Worm (Caenorhabditis elegans) whole organism, L4 larva: Measurements from ENCODE around the gene srab-10.
"Not testable (repeated sequence)": the region's sequence is repeated elsewhere in the genome, so short reads cannot be mapped to it uniquely, and the experiment has no call there.

Source experiments
- F44E2.7 ChIP-seq: fragments of 200-800 bp; sonication (Bioruptor generic); IDR thresholded peaks from 2 replicates; pipeline ENCODE4 v2.1.2; 2022; ENCODE audit warnings: missing genetic modification characterization, missing compliant biosample characterization
- ZK337.2 ChIP-seq: fragments of 200-800 bp; sonication (Bioruptor generic); IDR thresholded peaks from 2 replicates; pipeline ENCODE4 v1.3.6; 2022; ENCODE audit warnings: missing genetic modification reagents, missing genetic modification characterization, missing compliant biosample characterization
- ama-1 ChIP-seq: fragments of 150-350 bp; optimal IDR thresholded peaks from 2 replicates; lab custom pipeline; 2014; ENCODE audit warnings: inconsistent platforms, mixed read lengths
- attf-4 ChIP-seq: sonication (generic microtip); optimal IDR thresholded peaks from 3 replicates; lab custom pipeline; 2017; ENCODE audit warnings: missing biosample characterization, missing genetic modification characterization
- ces-1 ChIP-seq: fragments of 150-350 bp; sonication (generic microtip); optimal IDR thresholded peaks from 4 replicates; lab custom pipeline; 2014; ENCODE audit warnings: missing biosample characterization, missing genetic modification reagents, missing genetic modification characterization
- ctbp-1 ChIP-seq: fragments of 200-800 bp; sonication (Bioruptor generic); IDR thresholded peaks from 2 replicates; pipeline ENCODE4 v1.3.6; 2022; ENCODE audit warnings: missing genetic modification reagents, missing genetic modification characterization, missing compliant biosample characterization
- daf-12 ChIP-seq: fragments of 150-350 bp; optimal IDR thresholded peaks from 2 replicates; lab custom pipeline; 2014; ENCODE audit warnings: missing biosample characterization, missing genetic modification reagents, missing genetic modification characterization
- dmd-6 ChIP-seq: fragments of 200-800 bp; sonication (Bioruptor generic); IDR thresholded peaks from 2 replicates; pipeline ENCODE4 v1.3.6; 2022; ENCODE audit warnings: missing genetic modification reagents, missing genetic modification characterization, missing compliant biosample characterization
- dmd-9 ChIP-seq: fragments of 200-800 bp; sonication (Bioruptor generic); IDR thresholded peaks from 2 replicates; pipeline ENCODE4 v1.3.6; 2022; ENCODE audit warnings: missing genetic modification reagents, missing genetic modification characterization, missing compliant biosample characterization
- dve-1 ChIP-seq: sonication (generic microtip); optimal IDR thresholded peaks from 2 replicates; lab custom pipeline; 2017; ENCODE audit warnings: antibody characterized with exemption, mild to moderate bottlenecking, missing genetic modification characterization, missing compliant biosample characterization; ENCODE audit not compliant: insufficient read depth
- fos-1 ChIP-seq: fragments of 150-350 bp; optimal IDR thresholded peaks from 2 replicates; lab custom pipeline; 2014; ENCODE audit warnings: missing biosample characterization, missing genetic modification characterization
- hif-1 ChIP-seq, 2 experiments: sonication (generic microtip); optimal IDR thresholded peaks; 2 replicates each; lab custom pipeline; 2016 to 2017; ENCODE audit warnings: missing compliant biosample characterization in 2 of 2, missing genetic modification characterization in 2 of 2, missing genetic modification reagents in 2 of 2, missing genotype in 2 of 2, mild to moderate bottlenecking in 1 of 2
- hlh-11 ChIP-seq: fragments of 200-800 bp; sonication (Bioruptor generic); optimal IDR thresholded peaks from 2 replicates; lab custom pipeline; 2018; ENCODE audit warnings: mild to moderate bottlenecking, missing genetic modification characterization, missing compliant biosample characterization
- lim-7 ChIP-seq: fragments of 200-800 bp; sonication (Bioruptor generic); IDR thresholded peaks from 2 replicates; pipeline ENCODE4 v1.3.6; 2022; ENCODE audit warnings: missing genetic modification characterization, missing compliant biosample characterization
- lin-1 ChIP-seq: fragments of 200-800 bp; sonication (Bioruptor generic); IDR thresholded peaks from 2 replicates; pipeline ENCODE4 v1.3.6; 2022; ENCODE audit warnings: missing genetic modification reagents, missing genetic modification characterization, missing compliant biosample characterization
- madf-5 ChIP-seq, 2 experiments: fragments of 200-800 bp; sonication (Bioruptor generic); IDR thresholded peaks; 2 replicates each; pipeline ENCODE4 v1.3.6; 2022; ENCODE audit warnings: missing compliant biosample characterization in 2 of 2, missing genetic modification characterization in 2 of 2
- mep-1 ChIP-seq: fragments of 150-350 bp; sonication (generic microtip); optimal IDR thresholded peaks from 3 replicates; lab custom pipeline; 2014; ENCODE audit warnings: missing biosample characterization, missing genetic modification characterization
- mxl-2 ChIP-seq: fragments of 200-800 bp; sonication (Bioruptor generic); conservative IDR thresholded peaks from 2 replicates; pipeline ENCODE4 v1.3.6; 2022; ENCODE audit warnings: missing genetic modification reagents, missing genetic modification characterization, missing compliant biosample characterization
- nhr-10 ChIP-seq: fragments of 150-350 bp; optimal IDR thresholded peaks from 2 replicates; lab custom pipeline; 2014; ENCODE audit warnings: missing biosample characterization, missing genetic modification characterization
- nhr-11 ChIP-seq: fragments of 150-350 bp; optimal IDR thresholded peaks from 2 replicates; lab custom pipeline; 2014; ENCODE audit warnings: missing biosample characterization, missing genetic modification characterization
- nhr-111 ChIP-seq: fragments of 200-800 bp; sonication (Bioruptor generic); optimal IDR thresholded peaks from 2 replicates; lab custom pipeline; 2018; ENCODE audit warnings: mild to moderate bottlenecking, missing genetic modification characterization, missing compliant biosample characterization
- nhr-237 ChIP-seq: sonication (generic microtip); optimal IDR thresholded peaks from 2 replicates; lab custom pipeline; 2017; ENCODE audit warnings: missing biosample characterization, missing genetic modification characterization
- nhr-25 ChIP-seq: sonication (generic microtip); optimal IDR thresholded peaks from 2 replicates; lab custom pipeline; 2017; ENCODE audit warnings: missing genetic modification characterization, mild to moderate bottlenecking, missing compliant biosample characterization, antibody characterized with exemption, moderate library complexity, borderline replicate concordance; ENCODE audit not compliant: insufficient read depth
- nhr-42 ChIP-seq: fragments of 200-800 bp; sonication (Bioruptor generic); IDR thresholded peaks from 2 replicates; pipeline ENCODE4 v1.3.6; 2022; ENCODE audit warnings: missing genetic modification characterization, missing compliant biosample characterization
- nhr-48 ChIP-seq: sonication (generic microtip); optimal IDR thresholded peaks from 2 replicates; lab custom pipeline; 2016; ENCODE audit warnings: mild to moderate bottlenecking, missing genetic modification characterization, missing compliant biosample characterization
- nhr-76 ChIP-seq: fragments of 150-350 bp; optimal IDR thresholded peaks from 2 replicates; lab custom pipeline; 2014; ENCODE audit warnings: missing biosample characterization, missing genetic modification characterization
- pha-4 ChIP-seq, 2 experiments: fragments of 150-350 bp in 1 of 2; fragments of 200-800 bp in 1 of 2; sonication (Bioruptor generic) in 1 of 2; IDR thresholded peaks in 1 of 2; optimal IDR thresholded peaks in 1 of 2; 2 replicates each; pipeline versions ENCODE4 v1.3.6 to Lab custom; 2014 to 2022; ENCODE audit warnings: missing genetic modification characterization in 2 of 2, missing genetic modification reagents in 2 of 2, missing biosample characterization in 1 of 2, missing compliant biosample characterization in 1 of 2
- set-16 ChIP-seq: fragments of 200-800 bp; sonication (Bioruptor generic); IDR thresholded peaks from 2 replicates; pipeline ENCODE4 v1.3.6; 2022; ENCODE audit warnings: missing genetic modification reagents, missing genetic modification characterization, missing compliant biosample characterization
- skn-1 ChIP-seq: fragments of 150-350 bp; optimal IDR thresholded peaks from 2 replicates; lab custom pipeline; 2014; ENCODE audit warnings: missing biosample characterization, missing genetic modification characterization
- snpc-4 ChIP-seq: fragments of 150-350 bp; optimal IDR thresholded peaks from 2 replicates; lab custom pipeline; 2014; ENCODE audit warnings: missing biosample characterization, missing genetic modification characterization
- spr-1 ChIP-seq: sonication (generic microtip); optimal IDR thresholded peaks from 2 replicates; lab custom pipeline; 2016; ENCODE audit warnings: mild to moderate bottlenecking, missing genetic modification characterization, missing compliant biosample characterization
- spr-3 ChIP-seq: fragments of 200-800 bp; sonication (Bioruptor generic); optimal IDR thresholded peaks from 2 replicates; lab custom pipeline; 2018; ENCODE audit warnings: mild to moderate bottlenecking, missing genetic modification characterization, missing compliant biosample characterization
- unc-62 ChIP-seq, 3 experiments: fragments of 150-350 bp in 1 of 3; sonication (generic microtip); optimal IDR thresholded peaks in 2 of 3; peaks in 1 of 3; 1 replicate in 1 of 3; 2 replicates in 2 of 3; lab custom pipeline; 2014 to 2017; ENCODE audit warnings: missing biosample characterization in 3 of 3, missing genetic modification characterization in 3 of 3, missing genetic modification reagents in 3 of 3, missing genotype in 1 of 3
- vab-7 ChIP-seq: fragments of 200-800 bp; sonication (Bioruptor generic); IDR thresholded peaks from 2 replicates; pipeline ENCODE4 v1.3.6; 2022; ENCODE audit warnings: missing genetic modification reagents, missing genetic modification characterization, missing compliant biosample characterization
- zfp-3 ChIP-seq: fragments of 200-800 bp; sonication (Bioruptor generic); conservative IDR thresholded peaks from 2 replicates; pipeline ENCODE4 v1.3.6; 2022; ENCODE audit warnings: missing genetic modification reagents, missing genetic modification characterization, missing compliant biosample characterization

srab-10 gene

ce11 chrV:3105810-3106209 is 38.6 kb downstream of the srab-10 start, which contains the start of gene str-69:
Gene str-69, minus strand, starts transcription at chrV:3105910.
- TF ChIP-seq pha-4 (GFP tag; IDR thresholded peaks at IDR 0.05; lab: Robert Waterston, UW) = no peak
- no peak for TF ChIP-seq pha-4 (tag; optimal IDR thresholded peaks at IDR 0.05; lab: Kevin White, UChicago)
- no peak for TF ChIP-seq ZK337.2 (GFP tag; lab: Robert Waterston, UW)
- TF ChIP-seq nhr-10 (tag; lab: Kevin White, UChicago) = no peak
- TF ChIP-seq lim-7 (GFP tag; lab: Robert Waterston, UW) = no peak
- TF ChIP-seq lin-1 (GFP tag; lab: Robert Waterston, UW) = no peak
- TF ChIP-seq hif-1 (tag; optimal IDR thresholded peaks at IDR 0.05; lab: Kevin White, UChicago) = no peak
- TF ChIP-seq spr-1 (tag; lab: Kevin White, UChicago) = no peak
- no peak for TF ChIP-seq nhr-76 (tag; lab: Kevin White, UChicago)
- no peak for TF ChIP-seq nhr-11 (tag; lab: Kevin White, UChicago)
- TF ChIP-seq nhr-42 = no peak
- TF ChIP-seq nhr-48 (tag; lab: Kevin White, UChicago) = no peak
- no peak for TF ChIP-seq ces-1 (GFP tag; lab: Kevin White, UChicago)
- TF ChIP-seq spr-3 (GFP tag; lab: Kevin White, UChicago) = no peak

DNA sequence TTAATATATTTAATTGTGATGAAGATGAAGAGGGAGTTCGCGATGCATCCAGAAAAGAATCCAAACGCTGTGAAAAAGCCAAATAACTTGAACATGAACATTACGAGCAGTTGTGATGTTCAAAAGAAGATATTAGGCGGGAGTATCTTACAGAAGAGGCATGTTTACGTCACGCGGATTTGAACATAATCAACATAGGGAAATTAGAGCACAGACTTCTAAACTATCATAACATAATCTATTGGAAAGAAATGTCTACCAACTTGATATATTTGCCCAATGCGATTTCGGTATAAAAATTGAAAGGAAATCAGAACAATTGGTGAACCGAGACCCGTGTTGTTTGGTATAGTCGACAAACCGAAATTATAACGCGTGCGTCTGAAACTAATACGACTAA is 40.3 kb downstream of the srab-10 start, which contains the start of gene str-66:
Gene str-66, minus strand, starts transcription at position 101 of the 400 bp plus-strand sequence.
- TF ChIP-seq nhr-237 (tag; lab: Kevin White, UChicago) (no peak), nhr-111 (GFP tag; lab: Kevin White, UChicago) (no peak), vab-7 (no peak), F44E2.7 (GFP tag; lab: Robert Waterston, UW) (no peak), snpc-4 (tag; lab: Kevin White, UChicago) (no peak), daf-12 (tag; lab: Kevin White, UChicago) (no peak), ctbp-1 (GFP tag; lab: Robert Waterston, UW) (no peak), zfp-3 (GFP tag; lab: Robert Waterston, UW) (no peak), madf-5 (GFP tag; IDR thresholded peaks at IDR 0.05; lab: Robert Waterston, UW) (no peak), mep-1 (tag; lab: Kevin White, UChicago) (no peak), ZK337.2 (GFP tag; lab: Robert Waterston, UW) (no peak), dve-1 (tag; lab: Kevin White, UChicago) (no peak), lim-7 (GFP tag; lab: Robert Waterston, UW) (no peak), hlh-11 (no peak), dmd-6 (GFP tag; lab: Robert Waterston, UW) (no peak)
- TF ChIP-seq, all 104 proteins: peak for 0

DNA sequence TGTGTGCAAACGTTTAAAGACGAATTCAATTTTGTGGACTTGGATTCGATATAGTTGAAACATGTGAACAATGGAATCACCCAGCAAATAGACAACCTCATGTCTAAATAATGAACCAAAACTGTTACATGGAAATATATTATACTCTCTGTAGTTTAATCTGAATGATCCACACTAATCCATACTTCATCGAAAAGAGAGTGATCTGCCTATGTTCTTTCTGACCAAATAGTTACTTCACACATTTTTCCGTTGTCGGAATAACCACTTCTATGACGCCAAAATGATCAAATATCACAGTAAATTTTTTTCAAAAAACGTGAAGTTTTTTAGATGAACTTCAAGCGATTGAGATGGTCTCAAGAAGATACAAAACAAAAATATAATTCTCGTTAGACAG is 42.3 kb downstream of the srab-10 start, which contains the start of gene Y73C8C.4:
Gene Y73C8C.4, minus strand, starts transcription at position 101 of the 400 bp plus-strand sequence.
- not testable (repeated sequence) for TF ChIP-seq attf-4 (tag; lab: Kevin White, UChicago); ama-1 (lab: Kevin White, UChicago); mxl-2 (GFP tag; lab: Robert Waterston, UW)

- TF ChIP-seq nhr-25 (tag; lab: Kevin White, UChicago) = no peak
- no peak for TF ChIP-seq unc-62 (GFP tag; optimal IDR thresholded peaks at IDR 0.05 in 1 of 2; lab: Kevin White, UChicago)
- TF ChIP-seq unc-62 (tag; optimal IDR thresholded peaks at IDR 0.05; lab: Kevin White, UChicago) = no peak
- TF ChIP-seq set-16 (GFP tag; lab: Robert Waterston, UW) = peak; percentile 83
- TF ChIP-seq dmd-9 (GFP tag; lab: Robert Waterston, UW) = 0 out of 2 replicates have a peak, but pooled peaks have one; percentile 12
- no peak for TF ChIP-seq fos-1 (tag; lab: Kevin White, UChicago)
- TF ChIP-seq skn-1 (tag; lab: Kevin White, UChicago) = no peak
These were observed 43.9 kb downstream of the srab-10 start for ce11 chrV:3100527-3100926.
